Fruit fly (Drosophila melanogaster): ENCODE measurements around the gene Nepl12.

DNA sequence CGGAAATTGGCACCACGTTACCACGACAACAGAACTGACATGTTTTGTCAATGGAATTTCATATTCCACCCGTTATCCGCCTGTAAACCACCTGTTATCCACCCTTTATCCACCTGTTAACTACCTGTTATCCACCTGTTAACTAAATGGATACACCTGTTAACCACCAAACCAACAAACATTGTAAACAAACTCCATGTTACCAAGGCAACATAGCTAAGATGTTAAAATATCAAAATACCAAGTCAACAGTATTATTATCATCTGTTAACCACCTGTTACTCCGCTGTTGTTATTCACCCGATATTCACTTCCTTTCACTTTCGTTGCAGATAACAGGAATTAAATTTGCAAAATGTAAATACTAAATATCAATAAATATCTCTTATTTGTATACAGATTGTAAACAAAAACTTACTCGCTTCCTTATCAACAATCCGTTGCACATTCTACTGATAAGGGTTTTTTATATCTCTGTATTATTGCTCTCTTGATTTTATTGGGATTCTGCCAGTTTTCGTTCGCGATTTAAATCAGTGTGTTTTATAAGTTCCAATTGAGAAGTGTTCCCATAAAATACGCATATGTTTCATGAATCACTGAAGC, at the start of gene Nepl12:
- TF ChIP-seq Snoo (tag; optimal IDR thresholded peaks at IDR 0.05) (no peak), Pif1B (GFP tag; optimal IDR thresholded peaks at IDR 0.05) (no peak), CG10348 (GFP tag; IDR thresholded peaks at IDR 0.05) (no peak), CG17806 (tag; optimal IDR thresholded peaks at IDR 0.05) (no peak), Ets98B (GFP tag; IDR thresholded peaks at IDR 0.05) (no peak), CG13204 (GFP tag; optimal IDR thresholded peaks at IDR 0.05) (no peak), CG8301 (tag; optimal IDR thresholded peaks at IDR 0.05) (no peak), fd96Ca (GFP tag; IDR thresholded peaks at IDR 0.05) (no peak), D1 (tag; optimal IDR thresholded peaks at IDR 0.05) (no peak), gl (tag; optimal IDR thresholded peaks at IDR 0.05) (no peak), EcR (GFP tag; optimal IDR thresholded peaks at IDR 0.05) (no peak), Pif1A (GFP tag; optimal IDR thresholded peaks at IDR 0.05) (no peak), CG8159 (tag; optimal IDR thresholded peaks at IDR 0.05) (no peak)
